Worm (Caenorhabditis elegans) whole organism, late embryonic: Measurements from ENCODE around the gene hlh-12.

ENCODE experiments used
- C08G9.2 ChIP-seq: sonication (generic microtip); optimal IDR thresholded peaks from 2 replicates; lab custom pipeline; 2016; ENCODE audit warnings: mild to moderate bottlenecking, missing genetic modification characterization, moderate library complexity, missing compliant biosample characterization
- C38D4.7 ChIP-seq: fragments of 200-800 bp; sonication (Bioruptor generic); optimal IDR thresholded peaks from 2 replicates; lab custom pipeline; 2018; ENCODE audit warnings: mild to moderate bottlenecking, missing genetic modification characterization, moderate library complexity, missing compliant biosample characterization
- F13H6.1 ChIP-seq: sonication (generic microtip); optimal IDR thresholded peaks from 2 replicates; lab custom pipeline; 2016; ENCODE audit warnings: missing genetic modification characterization, missing compliant biosample characterization
- Y22D7AL.16 ChIP-seq: sonication (generic microtip); optimal IDR thresholded peaks from 2 replicates; lab custom pipeline; 2016; ENCODE audit warnings: missing genetic modification characterization, missing compliant biosample characterization
- ahr-1 ChIP-seq: sonication (generic microtip); optimal IDR thresholded peaks from 2 replicates; lab custom pipeline; 2016; ENCODE audit warnings: missing genetic modification characterization, missing compliant biosample characterization
- ama-1 ChIP-seq: fragments of 150-350 bp; optimal IDR thresholded peaks from 2 replicates; lab custom pipeline; 2014
- ceh-2 ChIP-seq: sonication (generic microtip); optimal IDR thresholded peaks from 2 replicates; lab custom pipeline; 2016; ENCODE audit warnings: missing genotype, missing genetic modification characterization, missing compliant biosample characterization
- ceh-22 ChIP-seq: sonication (generic microtip); optimal IDR thresholded peaks from 2 replicates; lab custom pipeline; 2017; ENCODE audit warnings: missing biosample characterization, missing genetic modification characterization
- ceh-24 ChIP-seq: sonication (generic microtip); optimal IDR thresholded peaks from 2 replicates; lab custom pipeline; 2016; ENCODE audit warnings: mild to moderate bottlenecking, missing genetic modification characterization, missing compliant biosample characterization
- ceh-30 ChIP-seq: fragments of 150-350 bp; optimal IDR thresholded peaks from 2 replicates; lab custom pipeline; 2014; ENCODE audit warnings: missing biosample characterization, missing genetic modification characterization
- ceh-45 ChIP-seq: fragments of 200-800 bp; sonication (Bioruptor generic); IDR thresholded peaks from 2 replicates; pipeline ENCODE4 v1.3.6; 2022; ENCODE audit warnings: missing genetic modification reagents, missing genetic modification characterization, missing compliant biosample characterization
- ceh-9 ChIP-seq: sonication (generic microtip); optimal IDR thresholded peaks from 2 replicates; lab custom pipeline; 2016; ENCODE audit warnings: mild to moderate bottlenecking, missing genetic modification characterization, inconsistent platforms, missing compliant biosample characterization
- che-1 ChIP-seq: sonication (generic microtip); optimal IDR thresholded peaks from 2 replicates; lab custom pipeline; 2016; ENCODE audit warnings: mild to moderate bottlenecking, missing genetic modification characterization, missing compliant biosample characterization
- elt-2 ChIP-seq: sonication (generic microtip); optimal IDR thresholded peaks from 2 replicates; lab custom pipeline; 2016; ENCODE audit warnings: missing genetic modification reagents, missing genetic modification characterization, missing compliant biosample characterization
- fax-1 ChIP-seq: sonication (generic microtip); optimal IDR thresholded peaks from 2 replicates; lab custom pipeline; 2016; ENCODE audit warnings: missing genotype, missing genetic modification characterization, missing compliant biosample characterization
- fkh-10 ChIP-seq: fragments of 150-350 bp; optimal IDR thresholded peaks from 2 replicates; lab custom pipeline; 2014; ENCODE audit warnings: missing biosample characterization, missing genetic modification reagents, missing genetic modification characterization
- fkh-6 ChIP-seq: sonication (generic microtip); optimal IDR thresholded peaks from 2 replicates; lab custom pipeline; 2016; ENCODE audit warnings: missing genetic modification characterization, missing compliant biosample characterization
- gmeb-2 ChIP-seq: sonication (generic microtip); optimal IDR thresholded peaks from 2 replicates; lab custom pipeline; 2016; ENCODE audit warnings: missing genetic modification characterization, inconsistent platforms, missing compliant biosample characterization
- hlh-15 ChIP-seq: sonication (generic microtip); optimal IDR thresholded peaks from 2 replicates; lab custom pipeline; 2016; ENCODE audit warnings: missing genetic modification characterization, missing compliant biosample characterization
- lin-11 ChIP-seq: fragments of 200-800 bp; sonication (Bioruptor generic); optimal IDR thresholded peaks from 2 replicates; lab custom pipeline; 2018; ENCODE audit warnings: mild to moderate bottlenecking, missing genetic modification characterization, missing compliant biosample characterization
- madf-2 ChIP-seq: sonication (generic microtip); optimal IDR thresholded peaks from 2 replicates; lab custom pipeline; 2017; ENCODE audit warnings: missing genetic modification characterization, missing compliant biosample characterization
- npax-4 ChIP-seq: sonication (generic microtip); optimal IDR thresholded peaks from 2 replicates; lab custom pipeline; 2016; ENCODE audit warnings: missing genetic modification characterization, missing compliant biosample characterization
- odd-2 ChIP-seq: sonication (generic microtip); optimal IDR thresholded peaks from 2 replicates; lab custom pipeline; 2017; ENCODE audit warnings: antibody characterized with exemption, mild to moderate bottlenecking, missing genetic modification characterization, missing compliant biosample characterization
- pag-3 ChIP-seq: sonication (generic microtip); optimal IDR thresholded peaks from 2 replicates; lab custom pipeline; 2016; ENCODE audit warnings: missing compliant biosample characterization, missing genetic modification characterization, borderline replicate concordance
- pat-9 ChIP-seq: fragments of 200-800 bp; sonication (Bioruptor generic); optimal IDR thresholded peaks from 2 replicates; lab custom pipeline; 2018; ENCODE audit warnings: mild to moderate bottlenecking, missing genetic modification characterization, moderate library complexity, missing compliant biosample characterization
- pax-1 ChIP-seq: fragments of 150-350 bp; optimal IDR thresholded peaks from 2 replicates; lab custom pipeline; 2014; ENCODE audit warnings: missing biosample characterization, missing genetic modification characterization
- pqm-1 ChIP-seq: sonication (generic microtip); optimal IDR thresholded peaks from 2 replicates; lab custom pipeline; 2016; ENCODE audit warnings: missing genetic modification characterization, missing compliant biosample characterization
- pros-1 ChIP-seq: fragments of 150-350 bp; optimal IDR thresholded peaks from 2 replicates; lab custom pipeline; 2014; ENCODE audit warnings: missing biosample characterization, missing genetic modification reagents, missing genetic modification characterization
- ref-2 ChIP-seq: sonication (generic microtip); optimal IDR thresholded peaks from 2 replicates; lab custom pipeline; 2016; ENCODE audit warnings: missing genetic modification characterization, missing compliant biosample characterization
- sdc-2 ChIP-seq: sonication (generic microtip); optimal IDR thresholded peaks from 2 replicates; lab custom pipeline; 2016; ENCODE audit warnings: missing genotype, missing genetic modification characterization, missing compliant biosample characterization
- ttx-3 ChIP-seq: sonication (generic microtip); optimal IDR thresholded peaks from 2 replicates; lab custom pipeline; 2016; ENCODE audit warnings: missing genetic modification reagents, missing genetic modification characterization, missing compliant biosample characterization
- unc-42 ChIP-seq: sonication (generic microtip); optimal IDR thresholded peaks from 2 replicates; lab custom pipeline; 2016; ENCODE audit warnings: missing genotype, missing genetic modification characterization, missing compliant biosample characterization
- ztf-16 ChIP-seq: sonication (generic microtip); optimal IDR thresholded peaks from 2 replicates; lab custom pipeline; 2017; ENCODE audit warnings: missing genetic modification characterization, missing compliant biosample characterization

Gene hlh-12

ce11 chrIV:8463069-8463468 is 16.2 kb downstream of the hlh-12 start:
- TF ChIP-seq ahr-1 (tag; lab: Kevin White, UChicago): no peak
- no peak for TF ChIP-seq ceh-30 (tag; lab: Kevin White, UChicago)
- TF ChIP-seq hlh-15: no peak
- TF ChIP-seq pqm-1 (tag; lab: Kevin White, UChicago): no peak
- TF ChIP-seq sdc-2 (tag; lab: Kevin White, UChicago): no peak

ce11 chrIV:8462376-8462775 is 16.9 kb downstream of the hlh-12 start:
- TF ChIP-seq ceh-2 (no peak), pax-1 (tag; lab: Kevin White, UChicago) (no peak), che-1 (tag; lab: Kevin White, UChicago) (no peak)

- TF ChIP-seq ceh-9 (tag; lab: Kevin White, UChicago) (no peak), pag-3 (tag; lab: Kevin White, UChicago) (no peak), che-1 (tag; lab: Kevin White, UChicago) (no peak), Y22D7AL.16 (tag; lab: Kevin White, UChicago) (no peak), ceh-45 (GFP tag; lab: Robert Waterston, UW) (no peak), fax-1 (no peak), unc-42 (tag; lab: Kevin White, UChicago) (no peak), lin-11 (tag; lab: Kevin White, UChicago) (no peak), hlh-15 (no peak), pqm-1 (tag; lab: Kevin White, UChicago) (no peak), ceh-24 (tag; lab: Kevin White, UChicago) (no peak), elt-2 (tag; lab: Kevin White, UChicago) (no peak), ttx-3 (tag; lab: Kevin White, UChicago) (no peak), ref-2 (tag; lab: Kevin White, UChicago) (no peak), ztf-16 (tag; lab: Kevin White, UChicago) (no peak)
These were observed 18.1 kb downstream of the hlh-12 start for ce11 chrIV:8461177-8461576.

DNA sequence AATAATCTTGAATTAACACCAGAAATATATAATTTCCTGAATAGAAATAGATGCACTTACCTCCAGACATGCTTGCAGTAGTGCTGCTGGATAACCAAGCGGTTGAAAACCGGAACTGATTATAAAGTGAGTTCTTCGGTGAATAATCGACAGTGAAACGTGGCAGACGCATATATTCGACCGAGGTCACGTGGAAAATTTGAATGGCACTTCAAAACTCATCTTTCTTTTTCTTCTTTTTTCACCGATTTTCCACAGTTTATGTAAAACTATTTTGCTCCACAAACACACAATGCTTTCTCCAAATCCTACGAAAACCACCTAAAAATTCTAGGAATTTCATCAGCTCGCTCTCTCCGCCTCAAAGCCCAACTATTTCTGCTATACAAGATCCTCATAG is 19.0 kb downstream of the hlh-12 start, which contains the start of gene ant-1.4:
ant-1.4 (minus strand) TSS at position 101 of the 400 bp plus-strand sequence.
- TF ChIP-seq pat-9 (tag; lab: Kevin White, UChicago): no peak
- TF ChIP-seq hlh-15: no peak
- TF ChIP-seq madf-2 (tag; lab: Kevin White, UChicago): no peak
- no peak for TF ChIP-seq pros-1
- no peak for TF ChIP-seq Y22D7AL.16 (tag; lab: Kevin White, UChicago)
- no peak for TF ChIP-seq ref-2 (tag; lab: Kevin White, UChicago)
- TF ChIP-seq ceh-24 (tag; lab: Kevin White, UChicago): no peak
- TF ChIP-seq elt-2 (tag; lab: Kevin White, UChicago): no peak
- TF ChIP-seq fkh-6 (tag; lab: Kevin White, UChicago): no peak
- TF ChIP-seq C08G9.2 (tag; lab: Kevin White, UChicago): no peak
- no peak for TF ChIP-seq odd-2 (tag; lab: Kevin White, UChicago)
- no peak for TF ChIP-seq gmeb-2 (tag; lab: Kevin White, UChicago)
- TF ChIP-seq ama-1: no peak
- no peak for TF ChIP-seq C38D4.7 (GFP tag; lab: Kevin White, UChicago)
- TF ChIP-seq ceh-22 (tag; lab: Kevin White, UChicago): no peak
- TF ChIP-seq ceh-30 (tag; lab: Kevin White, UChicago): no peak
- no peak for TF ChIP-seq F13H6.1
- TF ChIP-seq, all 69 proteins: peak for 0

DNA sequence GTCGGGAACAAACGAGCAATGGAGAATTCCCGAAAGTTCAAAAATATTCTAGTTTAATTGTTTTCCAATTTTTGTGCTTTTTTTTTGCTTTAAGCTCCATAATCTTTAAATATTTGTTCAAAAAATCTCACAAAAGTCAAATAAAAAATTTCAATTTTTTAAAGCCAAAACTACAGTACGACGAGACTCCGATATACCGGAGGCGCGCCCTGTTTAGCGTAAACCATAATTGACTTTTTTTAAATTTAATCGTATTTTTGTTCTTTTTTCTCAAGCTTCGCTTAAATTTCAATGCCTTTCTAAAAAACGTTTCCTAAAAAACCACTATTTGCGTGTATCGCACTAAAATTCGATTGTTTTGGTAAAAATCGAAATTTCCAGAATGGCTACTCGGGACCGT is 22.3 kb downstream of the hlh-12 start, which contains the start of gene syx-4:
syx-4 (plus strand) TSS at position 382 of the 400 bp plus-strand sequence.
- no peak for TF ChIP-seq npax-4 (tag; lab: Kevin White, UChicago)
- TF ChIP-seq fkh-10 (GFP tag; lab: Kevin White, UChicago): no peak
- no peak for TF ChIP-seq lin-11 (tag; lab: Kevin White, UChicago)
- TF ChIP-seq ceh-24 (tag; lab: Kevin White, UChicago): no peak
- TF ChIP-seq, all 69 proteins: peak for 0
